Worm (Caenorhabditis elegans) whole organism, dauer: ENCODE data around the gene bra-2.

ENCODE experiments used
- unc-62 ChIP-seq: sonication (generic microtip); optimal IDR thresholded peaks from 2 replicates; lab custom pipeline; 2017; ENCODE audit warnings: missing biosample characterization, missing genetic modification reagents, missing genetic modification characterization

The bra-2 gene

DNA sequence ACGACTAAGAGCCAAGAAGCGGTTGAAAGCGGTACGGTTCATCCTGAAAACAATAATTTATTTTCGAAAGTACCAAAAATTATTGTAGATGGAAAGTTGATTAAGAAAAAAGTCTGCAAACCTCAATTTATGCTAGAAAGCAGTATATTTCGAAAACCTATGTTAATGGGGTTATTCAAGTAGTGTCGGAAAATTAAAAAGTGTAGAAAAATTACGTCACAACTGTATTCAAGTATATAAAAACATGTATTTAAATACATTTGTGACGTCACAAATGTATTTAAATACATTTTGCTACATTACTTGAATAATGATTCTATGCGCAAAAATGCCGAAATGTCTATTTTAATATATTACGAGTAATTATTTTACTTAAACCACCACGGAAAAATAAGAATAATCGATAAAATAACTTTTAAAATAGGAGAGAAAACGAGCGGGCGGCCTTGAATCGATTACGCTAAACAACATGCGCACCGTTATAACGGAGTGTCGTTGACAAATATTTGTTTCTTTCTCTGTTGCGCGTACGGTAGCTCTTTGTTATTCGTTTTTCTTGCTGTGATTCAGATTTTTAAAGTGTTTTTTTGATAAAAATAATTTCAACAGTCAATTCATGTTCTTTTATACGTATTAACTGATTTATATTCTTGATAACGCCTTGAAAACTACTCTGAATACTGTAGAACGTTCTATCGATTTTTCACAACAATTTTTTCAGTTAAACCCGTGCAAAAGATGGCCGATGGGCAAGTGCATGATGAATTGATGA, at the start of gene bra-2, which contains the start of gene F23H11.5:
Gene bra-2 (plus strand): TSS at position 722 of the 772 bp plus-strand sequence.
Gene F23H11.5 (minus strand): TSS at position 51 of the 772 bp plus-strand sequence.
- TF ChIP-seq unc-62: no peak

- no peak for TF ChIP-seq unc-62
Observed at ce11 chrIII:861819-862356, 49.2 kb upstream of the bra-2 start, which contains the start of gene arx-4. arx-4 (plus strand) TSS chrIII:862306.

DNA sequence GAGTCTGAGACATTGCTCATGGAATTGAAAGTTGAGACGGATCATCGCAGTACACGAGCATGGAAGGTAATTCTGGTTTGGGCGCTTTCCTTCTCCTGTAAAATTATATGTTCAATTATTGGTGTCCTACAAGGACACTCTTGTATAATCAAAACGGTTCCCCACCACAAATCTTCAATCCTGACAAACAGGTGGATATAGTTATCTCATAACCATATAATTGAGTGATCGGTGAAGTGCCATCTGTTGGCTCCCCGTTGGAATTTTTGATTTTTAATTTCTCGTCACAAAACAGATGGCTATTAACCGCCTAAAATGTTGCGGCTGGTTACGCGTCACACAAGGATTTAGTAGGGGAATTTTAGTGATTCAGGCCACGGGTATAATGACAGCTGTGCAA, 42.2 kb upstream of the bra-2 start:
- TF ChIP-seq unc-62: no peak

DNA sequence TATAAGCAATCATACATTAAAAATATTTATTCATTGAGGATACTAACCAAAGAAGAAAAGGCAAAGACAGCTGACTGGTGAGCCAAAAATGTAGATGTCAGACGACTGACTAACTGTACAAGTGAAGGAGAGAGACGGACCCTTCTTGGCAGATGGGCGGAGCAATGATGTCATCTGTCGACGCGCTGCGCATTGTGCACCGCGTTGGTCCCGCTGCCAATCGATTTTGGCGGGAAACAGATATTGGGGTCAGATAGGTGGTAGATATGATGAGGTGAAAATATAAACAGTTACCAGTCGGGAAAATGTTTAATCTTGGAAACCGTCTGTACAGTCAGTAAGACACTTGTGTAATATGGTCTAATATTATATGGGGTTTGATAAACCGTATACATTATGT, 41.2 kb upstream of the bra-2 start, which contains the start of gene T24C4.2:
Gene T24C4.2 (minus strand): TSS at position 101 of the 400 bp plus-strand sequence.
- TF ChIP-seq unc-62: no peak

- no peak for TF ChIP-seq unc-62
Observed at ce11 chrIII:870555-870954, 40.5 kb upstream of the bra-2 start.

DNA sequence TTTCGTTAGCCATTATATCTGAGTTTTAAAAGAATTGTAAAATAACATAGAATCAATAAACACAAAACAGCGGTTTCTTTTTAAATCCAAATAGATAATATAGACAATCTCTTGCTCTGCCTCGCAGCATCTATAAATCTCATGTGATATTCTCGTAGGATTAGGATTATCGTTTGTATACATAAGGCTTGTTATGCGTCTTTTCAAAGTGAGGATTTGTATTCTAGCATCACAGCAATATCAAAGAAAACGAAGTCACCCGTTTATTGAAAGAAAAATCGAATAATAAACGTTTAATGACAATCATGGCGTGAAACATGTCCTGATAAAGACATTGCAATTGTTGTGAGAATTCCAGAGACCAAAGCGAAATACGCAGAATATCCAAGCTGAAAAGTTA, 38.7 kb upstream of the bra-2 start, which contains the start of the genes T24C4.3 and clc-20:
Gene T24C4.3 (minus strand): TSS at position 101 of the 400 bp plus-strand sequence.
Gene clc-20 (plus strand): TSS at position 211 of the 400 bp plus-strand sequence.
- TF ChIP-seq unc-62: no peak

- no peak for TF ChIP-seq unc-62
Observed at ce11 chrIII:873432-873831, 37.6 kb upstream of the bra-2 start, which contains the start of gene clc-19. clc-19 (minus strand) TSS chrIII:873566.

ce11 chrIII:879634-880033, 31.4 kb upstream of the bra-2 start, which contains the start of the genes T24C4.5 and ucr-2.3:
T24C4.5 (minus strand) TSS chrIII:879734.
ucr-2.3 (plus strand) TSS chrIII:879860.
- TF ChIP-seq unc-62: no peak

DNA sequence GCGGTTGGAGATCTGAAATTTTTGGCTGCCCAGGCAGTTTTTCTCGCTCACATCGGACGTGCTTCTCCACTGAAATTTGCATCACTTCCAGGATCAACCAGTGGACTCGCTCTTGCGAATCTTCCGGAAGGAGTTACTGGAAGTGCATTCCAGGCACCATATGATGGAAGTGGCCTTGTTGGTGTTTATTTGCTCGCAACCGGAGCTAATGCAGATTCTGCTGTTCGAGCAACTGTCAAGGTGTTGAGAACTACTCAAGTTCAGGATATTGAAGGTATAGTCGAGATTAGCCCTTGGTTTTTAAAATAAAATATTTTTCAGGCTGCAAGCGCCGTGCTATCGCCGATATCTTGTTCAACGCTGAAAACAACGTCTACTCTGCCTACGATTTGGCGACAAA, 30.2 kb upstream of the bra-2 start:
- no peak for TF ChIP-seq unc-62

ce11 chrIII:881460-881859, 29.6 kb upstream of the bra-2 start:
- no peak for TF ChIP-seq unc-62

ce11 chrIII:883595-883994, 27.5 kb upstream of the bra-2 start:
- TF ChIP-seq unc-62: no peak

- TF ChIP-seq unc-62: no peak
Observed at ce11 chrIII:886726-887125, 24.3 kb upstream of the bra-2 start, which contains the start of gene zer-1. zer-1 (minus strand) TSS chrIII:886793.

DNA sequence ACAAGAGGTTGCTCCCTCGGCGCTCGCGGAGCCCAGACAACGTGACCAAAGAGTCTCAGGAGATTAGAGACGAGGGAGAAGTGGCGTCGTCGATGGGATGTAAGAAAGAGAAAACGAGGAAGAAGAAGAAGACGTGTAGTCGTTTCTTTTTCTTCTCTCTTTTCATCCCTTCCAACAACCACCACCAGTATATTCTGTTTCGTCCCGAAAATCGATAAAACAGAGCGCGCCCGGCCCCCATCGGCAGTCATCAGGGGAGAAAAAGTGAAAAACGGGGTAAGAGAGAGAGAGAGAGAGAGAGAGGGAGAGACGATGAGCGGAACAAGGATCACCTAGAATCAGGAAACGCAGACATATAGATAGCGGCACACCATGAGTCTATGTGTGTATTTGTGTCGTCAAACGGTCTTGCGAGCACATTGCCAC, 23.2 kb upstream of the bra-2 start:
- TF ChIP-seq unc-62: no peak

- no peak for TF ChIP-seq unc-62
Observed at ce11 chrIII:888983-889549, 22.0 kb upstream of the bra-2 start.

DNA sequence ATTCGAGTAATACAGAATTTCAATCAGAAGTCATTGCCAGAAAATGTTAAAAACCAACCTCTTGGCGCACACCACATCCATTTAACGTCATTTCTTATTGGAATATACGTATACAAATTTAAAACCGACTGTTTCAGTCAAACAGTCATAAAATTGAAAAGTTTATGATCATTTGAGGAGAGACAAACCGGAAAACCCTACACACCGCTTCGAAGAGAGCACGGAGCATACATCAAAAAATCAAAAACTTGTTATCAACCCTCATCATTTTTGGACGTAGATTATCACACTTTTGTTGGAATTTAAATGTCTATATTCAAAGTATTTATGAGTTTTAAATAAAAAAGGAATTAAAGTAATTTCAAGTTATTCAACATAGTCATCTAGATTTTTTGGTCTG, 20.0 kb upstream of the bra-2 start, which contains the start of gene T24C4.10:
Gene T24C4.10 (minus strand): TSS at position 230 of the 400 bp plus-strand sequence.
- no peak for TF ChIP-seq unc-62

DNA sequence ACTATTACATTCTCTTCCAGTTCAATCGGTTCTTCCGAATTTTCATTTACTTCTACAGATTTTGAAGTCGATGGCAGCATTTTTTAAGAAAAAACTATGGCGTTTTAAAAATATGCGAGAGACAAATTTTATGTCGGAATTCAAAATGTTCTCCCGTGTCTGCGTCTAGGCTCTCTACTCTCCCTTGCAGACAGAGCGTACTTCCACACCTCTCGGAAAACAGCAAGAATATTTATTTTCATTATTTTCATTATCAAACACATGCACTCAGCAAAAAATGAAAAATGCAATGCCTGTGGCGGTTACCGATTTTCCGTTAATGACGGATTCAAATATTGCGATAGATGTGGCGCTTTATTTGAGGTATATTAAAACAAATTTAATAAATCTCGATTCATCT, 15.5 kb upstream of the bra-2 start, which contains the start of the genes ztf-18 and F23H11.2:
Gene ztf-18 (minus strand): TSS at position 188 of the 400 bp plus-strand sequence.
Gene F23H11.2 (plus strand): TSS at position 223 of the 400 bp plus-strand sequence.
- no peak for TF ChIP-seq unc-62

ce11 chrIII:896904-897303, 14.2 kb upstream of the bra-2 start:
- TF ChIP-seq unc-62: no peak
